Worm (Caenorhabditis elegans): ENCODE results near the gene nhr-246.
"Not testable (repeated sequence)": the region's sequence is repeated elsewhere in the genome, so short reads cannot be mapped to it uniquely, and the experiment has no call there.

nhr-246 gene

DNA sequence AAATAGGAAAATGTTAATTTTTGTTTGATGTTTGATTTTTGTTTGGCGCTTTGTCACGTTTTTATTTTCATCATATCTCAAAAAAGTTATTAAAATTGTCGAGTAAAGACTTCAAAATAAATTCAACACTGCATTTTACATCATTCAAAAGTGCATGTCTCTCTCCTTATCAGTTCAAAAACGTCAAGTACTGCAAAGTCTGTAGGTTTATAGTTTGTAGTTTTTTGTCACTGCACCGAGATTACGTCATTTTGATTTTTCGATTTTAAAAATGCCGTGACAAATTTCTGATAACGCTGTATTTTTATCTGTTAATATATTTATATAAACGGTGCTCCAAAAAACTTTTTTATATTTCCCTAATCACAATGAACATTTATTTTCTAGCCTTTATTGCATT is 38.4 kb downstream of the nhr-246 start, which contains the start of gene C29F3.7:
C29F3.7 (plus strand) TSS at position 254 of the 400 bp plus-strand sequence.
- peak; percentile 57 for TF ChIP-seq jun-1 (tag; optimal IDR thresholded peaks at IDR 0.05)
- no peak for TF ChIP-seq ceh-82 (tag; optimal IDR thresholded peaks at IDR 0.05)
- TF ChIP-seq ceh-9 (tag; optimal IDR thresholded peaks at IDR 0.05): no peak
- no peak for TF ChIP-seq lin-39 (tag; optimal IDR thresholded peaks at IDR 0.05)
- TF ChIP-seq aly-2 (tag; optimal IDR thresholded peaks at IDR 0.05): no peak
- no peak for TF ChIP-seq elt-1 (tag; optimal IDR thresholded peaks at IDR 0.05)
- TF ChIP-seq egl-5 (tag; optimal IDR thresholded peaks at IDR 0.05): no peak
- peak; percentile 60 for TF ChIP-seq egl-27 (tag; optimal IDR thresholded peaks at IDR 0.05)
- peak; percentile 99 for TF ChIP-seq elt-2 (tag; optimal IDR thresholded peaks at IDR 0.05)
- no peak for TF ChIP-seq nhr-28 (tag; optimal IDR thresholded peaks at IDR 0.05)
- TF ChIP-seq pqm-1 (tag; optimal IDR thresholded peaks at IDR 0.05): peak; percentile 99
- no peak for TF ChIP-seq nhr-11 (tag; optimal IDR thresholded peaks at IDR 0.05)
- TF ChIP-seq lsy-12 (tag; optimal IDR thresholded peaks at IDR 0.05): no peak

DNA sequence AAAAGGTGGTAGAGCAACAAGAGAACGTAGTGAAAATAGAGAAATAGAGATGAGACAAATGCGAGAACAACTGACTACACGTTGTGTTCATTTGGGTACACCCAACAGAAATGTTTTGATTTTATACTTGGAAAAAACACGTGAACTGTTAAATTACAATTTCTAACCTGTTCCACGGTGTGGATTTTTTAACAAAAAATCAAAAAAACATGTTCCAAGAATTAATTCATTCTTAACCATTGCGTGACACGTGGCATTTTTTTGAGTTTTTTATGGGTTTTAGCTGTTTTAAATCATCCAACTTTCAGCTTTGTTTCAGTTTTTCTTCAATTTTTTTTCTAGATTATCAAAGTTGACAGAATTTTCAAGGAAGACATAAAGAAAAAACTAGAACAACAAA is 45.1 kb downstream of the nhr-246 start, which contains the start of gene ech-1.1:
ech-1.1 (minus strand) TSS at position 101 of the 400 bp plus-strand sequence.
- not testable (repeated sequence) for TF ChIP-seq R02D3.7, ceh-9, fkh-2 (tag; optimal IDR thresholded peaks at IDR 0.05)

DNA sequence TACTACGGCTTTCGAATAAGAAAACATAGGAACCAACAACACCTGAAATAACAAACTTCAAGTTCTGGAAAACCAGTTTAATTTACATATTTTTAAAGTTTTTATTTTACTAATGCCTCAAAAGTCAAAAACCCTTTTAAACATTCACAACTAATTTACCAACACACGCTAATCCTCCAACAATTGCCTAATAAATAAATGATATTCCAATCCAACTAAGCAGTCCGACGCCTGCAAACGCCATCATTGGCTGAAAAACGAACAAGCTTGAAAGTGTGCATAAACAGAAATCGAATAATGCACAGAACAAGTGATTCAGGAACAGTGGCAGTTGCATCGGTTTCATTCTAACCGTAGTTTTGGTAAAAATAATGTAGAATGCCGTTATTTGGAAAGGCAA is 51.5 kb downstream of the nhr-246 start:
- TF ChIP-seq skn-1 (tag; optimal IDR thresholded peaks at IDR 0.05) (no peak), lin-15B (tag; optimal IDR thresholded peaks at IDR 0.05) (no peak), ztf-11 (tag; optimal IDR thresholded peaks at IDR 0.05) (no peak), nhr-12 (tag; optimal IDR thresholded peaks at IDR 0.05) (no peak), R02D3.7 (tag; optimal IDR thresholded peaks at IDR 0.05) (no peak), nhr-77 (tag; optimal IDR thresholded peaks at IDR 0.05) (no peak), nhr-11 (tag; optimal IDR thresholded peaks at IDR 0.05) (no peak), zag-1 (tag; optimal IDR thresholded peaks at IDR 0.05) (no peak), jun-1 (tag; optimal IDR thresholded peaks at IDR 0.05) (no peak), snpc-4 (tag; optimal IDR thresholded peaks at IDR 0.05) (no peak), egl-27 (tag; optimal IDR thresholded peaks at IDR 0.05) (no peak), ama-1 (optimal IDR thresholded peaks at IDR 0.05) (no peak), nhr-76 (tag; optimal IDR thresholded peaks at IDR 0.05) (no peak), elt-3 (tag; optimal IDR thresholded peaks at IDR 0.05) (no peak), sea-2 (GFP tag; optimal IDR thresholded peaks at IDR 0.05) (no peak)

Measured in whole organism, L3 larva.